Fruit fly (Drosophila melanogaster) whole organism, wandering third instar larva: ENCODE results near the gene CG14420.

Experiments used
- CG32264 ChIP-seq: fragments of 200-800 bp; sonication (Bioruptor generic); optimal IDR thresholded peaks from 2 replicates; lab custom pipeline; 2016; ENCODE audit warnings: missing biosample characterization, missing genetic modification characterization
- CG9705 ChIP-seq: fragments of 200-800 bp; sonication (Bioruptor generic); optimal IDR thresholded peaks from 2 replicates; lab custom pipeline; 2018; ENCODE audit warnings: missing biosample characterization, mild to moderate bottlenecking, missing genetic modification characterization
- HLH106 ChIP-seq: fragments of 200-800 bp; optimal IDR thresholded peaks from 3 replicates; lab custom pipeline; 2019; ENCODE audit warnings: missing biosample characterization, mild to moderate bottlenecking, missing genetic modification characterization, moderate library complexity
- Hr78 ChIP-seq: fragments of >200 bp; optimal IDR thresholded peaks from 2 replicates; lab custom pipeline; 2017; ENCODE audit warnings: missing biosample characterization, missing genetic modification characterization
- Hr83 ChIP-seq: fragments of 200-300 bp; sonication (Bioruptor generic); optimal IDR thresholded peaks from 2 replicates; lab custom pipeline; 2016; ENCODE audit warnings: missing biosample characterization, mild to moderate bottlenecking, missing genetic modification characterization, moderate library complexity; ENCODE audit not compliant: poor library complexity, severe bottlenecking
- Mio ChIP-seq: sonication (Bioruptor generic); optimal IDR thresholded peaks from 2 replicates; lab custom pipeline; 2016; ENCODE audit warnings: missing biosample characterization, missing genetic modification characterization
- OdsH ChIP-seq: fragments of 200-800 bp; sonication (Bioruptor generic); optimal IDR thresholded peaks from 2 replicates; lab custom pipeline; 2016; ENCODE audit warnings: missing biosample characterization, mild to moderate bottlenecking, missing genetic modification characterization
- h ChIP-seq: fragments of 200-800 bp; sonication (Bioruptor generic); optimal IDR thresholded peaks from 3 replicates; lab custom pipeline; 2016; ENCODE audit warnings: missing biosample characterization, mild to moderate bottlenecking, missing genetic modification characterization
- jim ChIP-seq: fragments of 175-275, 200-325 bp; sonication (Bioruptor generic); optimal IDR thresholded peaks from 2 replicates; lab custom pipeline; 2016; ENCODE audit warnings: missing biosample characterization, mild to moderate bottlenecking, missing genetic modification characterization
- lola ChIP-seq: fragments of >200 bp; optimal IDR thresholded peaks from 2 replicates; lab custom pipeline; 2017; ENCODE audit warnings: missing biosample characterization, missing genetic modification characterization
- pan ChIP-seq: fragments of >200 bp; optimal IDR thresholded peaks from 2 replicates; lab custom pipeline; 2017

dm6 chrX:2956641-2957040 lies 18.0 kb downstream of the CG14420 start:
- TF ChIP-seq pan (lab: Kevin White, UChicago) (no peak), jim (GFP tag; lab: Kevin White, UChicago) (no peak), lola (no peak), HLH106 (no peak), CG32264 (GFP tag; lab: Kevin White, UChicago) (no peak), Hr83 (GFP tag; lab: Kevin White, UChicago) (no peak), CG9705 (no peak), Mio (GFP tag; lab: Kevin White, UChicago) (no peak), Hr78 (GFP tag; lab: Kevin White, UChicago) (no peak), h (GFP tag; lab: Kevin White, UChicago) (no peak), OdsH (GFP tag; lab: Kevin White, UChicago) (no peak)
